Worm (Caenorhabditis elegans) whole organism, L3 larva: Measurements from ENCODE around the gene col-69.

ENCODE experiments used
- ama-1 ChIP-seq: fragments of 150-350 bp; optimal IDR thresholded peaks from 2 replicates; lab custom pipeline; 2018
- jun-1 ChIP-seq: fragments of 150-350 bp; optimal IDR thresholded peaks from 2 replicates; lab custom pipeline; 2014; ENCODE audit warnings: missing biosample characterization, missing genetic modification reagents, missing genetic modification characterization
- nfya-1 ChIP-seq: sonication (generic microtip); optimal IDR thresholded peaks from 2 replicates; lab custom pipeline; 2017; ENCODE audit warnings: missing genetic modification characterization, mild to moderate bottlenecking, missing compliant biosample characterization, antibody characterized with exemption, moderate library complexity; ENCODE audit not compliant: insufficient read depth
- pha-4 ChIP-seq: fragments of 150-350 bp; optimal IDR thresholded peaks from 2 replicates; lab custom pipeline; 2014; ENCODE audit warnings: missing biosample characterization, missing genetic modification reagents, missing genetic modification characterization
- snpc-4 ChIP-seq: fragments of 150-350 bp; optimal IDR thresholded peaks from 2 replicates; lab custom pipeline; 2014; ENCODE audit warnings: missing biosample characterization, missing genetic modification characterization

DNA sequence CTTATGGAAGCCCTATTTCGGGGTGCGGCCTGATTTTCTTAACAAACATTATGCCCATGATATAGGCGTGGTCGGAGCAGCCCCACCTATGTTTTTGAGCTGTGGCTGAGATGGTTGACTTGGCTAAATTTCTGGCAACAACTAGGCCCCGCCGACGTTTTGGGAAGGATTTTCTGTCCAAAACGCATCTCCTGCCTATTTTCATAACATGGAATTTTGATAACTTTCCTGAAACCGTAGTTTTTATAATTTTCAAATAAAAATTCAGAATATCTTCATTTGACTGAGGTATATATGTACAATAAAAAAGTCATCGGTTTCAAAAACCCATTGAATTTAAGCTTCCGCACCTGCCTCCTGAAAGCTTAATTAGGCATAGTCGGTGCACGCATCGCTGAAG, 15.6 kb upstream of the col-69 start:
- TF ChIP-seq pha-4 (tag; lab: Kevin White, UChicago), result no peak
- no peak for TF ChIP-seq nfya-1 (tag; lab: Kevin White, UChicago)
- no peak for TF ChIP-seq ama-1 (lab: Kevin White, UChicago)
- no peak for TF ChIP-seq jun-1
- no peak for TF ChIP-seq snpc-4 (tag; lab: Kevin White, UChicago)
